Fruit fly (Drosophila melanogaster): ENCODE measurements around the gene CG9166.

DNA sequence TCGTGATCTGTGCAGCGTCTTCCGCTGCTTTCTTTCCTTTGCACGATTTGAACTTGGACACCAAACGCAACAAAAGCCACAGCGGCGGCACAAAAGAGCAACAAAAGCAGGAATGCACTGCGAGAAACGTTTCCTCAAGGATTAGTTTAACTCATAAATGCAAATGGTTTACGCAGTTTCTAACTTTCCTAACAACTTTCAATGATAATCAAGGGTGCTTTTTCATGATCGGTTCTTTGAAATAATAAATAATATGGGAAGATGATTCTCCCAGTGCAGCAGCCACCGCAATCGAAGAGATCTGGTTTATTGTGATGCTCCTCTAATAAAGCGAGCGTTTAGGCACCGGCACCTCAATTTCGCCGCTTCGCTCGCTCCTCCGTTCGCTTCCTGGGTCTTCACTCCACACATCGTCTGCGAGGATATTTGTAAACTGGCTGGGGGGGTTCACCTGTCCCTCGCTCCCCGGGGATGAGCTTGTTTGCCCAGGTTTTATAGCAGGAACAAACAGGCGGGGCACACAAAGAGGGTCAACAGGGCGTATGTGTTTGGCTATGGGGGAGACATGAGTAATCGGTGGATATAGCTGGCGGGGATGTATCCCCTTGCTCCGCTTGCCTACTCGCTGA, 31.7 kb upstream of the CG9166 start:
- no peak for TF ChIP-seq Abd-B (GFP tag; optimal IDR thresholded peaks at IDR 0.05)
- peak; percentile 76 for TF ChIP-seq GATAd (GFP tag; optimal IDR thresholded peaks at IDR 0.05)
- peak; percentile 77 for TF ChIP-seq Mio (GFP tag; optimal IDR thresholded peaks at IDR 0.05)
- TF ChIP-seq HLH106 (tag; optimal IDR thresholded peaks at IDR 0.05), result peak; percentile 96
- TF ChIP-seq h (GFP tag; optimal IDR thresholded peaks at IDR 0.05), result peak; percentile 98
- peak; percentile 97 for TF ChIP-seq OdsH (GFP tag; optimal IDR thresholded peaks at IDR 0.05)
- TF ChIP-seq psq (GFP tag; optimal IDR thresholded peaks at IDR 0.05), result peak; percentile 96
